Fruit fly (Drosophila melanogaster) whole organism, pupa: ENCODE results near the gene inaF-D.

ENCODE experiments used
- CG10348 ChIP-seq: fragments of 200-800 bp; sonication (Bioruptor generic); IDR thresholded peaks from 2 replicates; pipeline ENCODE4 v1.3.6; 2022; ENCODE audit warnings: missing biosample characterization, missing genetic modification characterization
- CG12605 ChIP-seq: fragments of 200-800 bp; sonication (Bioruptor generic); IDR thresholded peaks from 2 replicates; pipeline ENCODE4 v1.3.6; 2022; ENCODE audit warnings: missing biosample characterization, missing genetic modification characterization
- CG13204 ChIP-seq: fragments of 200-800 bp; sonication (Bioruptor generic); optimal IDR thresholded peaks from 2 replicates; lab custom pipeline; 2018; ENCODE audit warnings: missing biosample characterization, mild to moderate bottlenecking, missing genetic modification characterization, moderate library complexity
- CG14655 ChIP-seq: fragments of 200-800 bp; sonication (Bioruptor generic); optimal IDR thresholded peaks from 3 replicates; lab custom pipeline; 2017; ENCODE audit warnings: mild to moderate bottlenecking, missing biosample characterization, missing genetic modification reagents, missing genetic modification characterization
- CG15710 ChIP-seq: fragments of 200-800 bp; sonication (Bioruptor generic); optimal IDR thresholded peaks from 2 replicates; lab custom pipeline; 2018; ENCODE audit warnings: missing biosample characterization, mild to moderate bottlenecking, missing genetic modification characterization, moderate library complexity
- CG17806 ChIP-seq: fragments of 200-800 bp; sonication (Bioruptor generic); optimal IDR thresholded peaks from 2 replicates; lab custom pipeline; 2018; ENCODE audit warnings: missing biosample characterization, mild to moderate bottlenecking, missing genetic modification characterization, moderate library complexity
- CG32121 ChIP-seq: fragments of 200-800 bp; sonication (Bioruptor generic); IDR thresholded peaks from 2 replicates; pipeline ENCODE4 v1.3.6; 2022; ENCODE audit warnings: missing biosample characterization, missing genetic modification characterization
- CG34367 ChIP-seq: fragments of 200-800 bp; sonication (Bioruptor generic); optimal IDR thresholded peaks from 2 replicates; lab custom pipeline; 2018; ENCODE audit warnings: missing biosample characterization, mild to moderate bottlenecking, missing genetic modification characterization
- CG4496 ChIP-seq: fragments of 200-800 bp; sonication (Bioruptor generic); IDR thresholded peaks from 3 replicates; pipeline ENCODE4 v1.3.6; 2022; ENCODE audit warnings: missing biosample characterization, missing genetic modification characterization
- CG8159 ChIP-seq: fragments of 200-800 bp; sonication (Bioruptor generic); optimal IDR thresholded peaks from 3 replicates; lab custom pipeline; 2018; ENCODE audit warnings: missing biosample characterization, mild to moderate bottlenecking, missing genetic modification characterization, moderate library complexity
- CG8301 ChIP-seq: fragments of 200-800 bp; sonication (Bioruptor generic); optimal IDR thresholded peaks from 2 replicates; lab custom pipeline; 2018; ENCODE audit warnings: missing biosample characterization, mild to moderate bottlenecking, missing genetic modification characterization
- CG9948 ChIP-seq: fragments of 200-800 bp; sonication (Bioruptor generic); optimal IDR thresholded peaks from 2 replicates; lab custom pipeline; 2018; ENCODE audit warnings: missing biosample characterization, mild to moderate bottlenecking, missing genetic modification characterization, moderate library complexity
- D1 ChIP-seq: fragments of 200-800 bp; sonication (Bioruptor generic); optimal IDR thresholded peaks from 2 replicates; lab custom pipeline; 2018; ENCODE audit warnings: missing biosample characterization, mild to moderate bottlenecking, missing genetic modification characterization, moderate library complexity
- EcR ChIP-seq: fragments of 200-800 bp; sonication (Bioruptor generic); optimal IDR thresholded peaks from 3 replicates; lab custom pipeline; 2019; ENCODE audit warnings: missing biosample characterization, missing genetic modification characterization, mild to moderate bottlenecking, moderate library complexity, missing genetic modification reagents
- Ets98B ChIP-seq: fragments of 200-800 bp; sonication (Bioruptor generic); IDR thresholded peaks from 2 replicates; pipeline ENCODE4 v1.3.6; 2022; ENCODE audit warnings: missing biosample characterization, missing genetic modification characterization
- Pif1A ChIP-seq: fragments of 200-800 bp; sonication (Bioruptor generic); optimal IDR thresholded peaks from 3 replicates; lab custom pipeline; 2016; ENCODE audit warnings: missing biosample characterization, missing genetic modification characterization
- Pif1B ChIP-seq: fragments of 200-800 bp; sonication (Bioruptor generic); optimal IDR thresholded peaks from 3 replicates; lab custom pipeline; 2016; ENCODE audit warnings: missing biosample characterization, missing genetic modification characterization
- Snoo ChIP-seq: fragments of 200-800 bp; sonication (Bioruptor generic); optimal IDR thresholded peaks from 3 replicates; lab custom pipeline; 2017; ENCODE audit warnings: missing biosample characterization, mild to moderate bottlenecking, missing genetic modification characterization, inconsistent platforms
- fd96Ca ChIP-seq: fragments of 200-800 bp; sonication (Bioruptor generic); IDR thresholded peaks from 3 replicates; pipeline ENCODE4 v1.3.6; 2022; ENCODE audit warnings: missing biosample characterization, missing genetic modification characterization
- gl ChIP-seq: fragments of 200-800 bp; sonication (Bioruptor generic); optimal IDR thresholded peaks from 2 replicates; lab custom pipeline; 2018; ENCODE audit warnings: missing biosample characterization, mild to moderate bottlenecking, missing genetic modification characterization
- rn ChIP-seq: fragments of 200-800 bp; sonication (Bioruptor generic); IDR thresholded peaks from 2 replicates; pipeline ENCODE4 v1.3.6; 2022; ENCODE audit warnings: missing biosample characterization, missing genetic modification characterization

inaF-D gene

DNA sequence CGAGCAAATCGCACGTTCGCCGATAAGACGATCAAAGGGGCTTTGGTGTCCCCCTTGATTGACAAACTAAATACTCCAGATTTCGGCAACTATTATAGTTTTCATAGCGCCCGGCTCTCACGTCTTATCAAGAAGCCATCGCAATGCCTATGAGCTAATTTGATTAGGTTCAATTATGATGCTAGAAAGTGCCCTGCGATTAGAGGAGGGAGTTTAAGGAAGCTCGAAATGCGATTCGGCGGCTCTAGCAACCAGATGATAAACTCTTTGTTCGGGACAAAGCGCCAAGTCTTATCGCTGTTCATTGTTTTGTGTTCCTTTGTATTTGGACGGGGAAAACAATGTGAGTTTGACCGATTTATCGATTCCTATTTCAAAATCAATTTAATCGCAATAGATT lies 11.0 kb downstream of the inaF-D start:
- TF ChIP-seq CG32121 (GFP tag; lab: Robert Waterston, UW): no peak
- no peak for TF ChIP-seq gl
- no peak for TF ChIP-seq Ets98B (GFP tag; lab: Robert Waterston, UW)
- no peak for TF ChIP-seq CG8301
- no peak for TF ChIP-seq CG9948 (tag; lab: Kevin White, UChicago)
- no peak for TF ChIP-seq CG34367
- no peak for TF ChIP-seq CG15710 (tag; lab: Kevin White, UChicago)
- TF ChIP-seq CG10348: no peak
- no peak for TF ChIP-seq Pif1A (GFP tag; lab: Kevin White, UChicago)

DNA sequence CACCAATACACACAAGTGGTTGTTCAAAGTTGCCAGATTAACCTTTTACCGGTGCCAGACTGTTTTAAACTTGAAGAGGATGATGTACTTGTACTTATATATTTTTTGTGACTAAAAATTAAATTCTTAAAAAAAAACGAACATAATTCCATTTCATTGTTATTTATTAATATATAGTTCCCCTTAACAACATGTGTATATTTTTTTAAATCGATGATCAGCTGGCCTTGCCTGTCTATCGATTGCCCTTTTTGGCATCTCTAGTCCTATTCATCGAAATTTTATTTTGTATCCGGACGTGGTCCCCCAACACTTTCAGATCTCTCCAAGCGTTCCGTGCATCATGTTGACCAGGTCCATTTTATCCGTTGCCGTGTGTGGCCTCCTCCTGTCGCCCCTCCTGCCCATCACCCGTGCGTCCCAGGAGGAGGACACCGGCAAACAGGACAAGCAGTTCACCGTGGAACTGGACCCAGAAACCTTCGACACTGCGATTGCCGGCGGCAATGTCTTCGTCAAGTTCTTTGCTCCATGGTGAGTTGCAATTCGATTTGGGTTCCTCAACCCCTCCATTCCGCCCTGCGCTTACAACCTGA lies 12.1 kb downstream of the inaF-D start, which contains the start of gene prtp:
prtp (plus strand) TSS at position 26 of the 596 bp plus-strand sequence.
- TF ChIP-seq rn (GFP tag; lab: Robert Waterston, UW) (no peak), CG8159 (tag; lab: Kevin White, UChicago) (no peak), CG15710 (tag; lab: Kevin White, UChicago) (no peak), CG8301 (no peak), EcR (GFP tag; lab: Kevin White, UChicago) (no peak), CG14655 (GFP tag; lab: Kevin White, UChicago) (no peak)

DNA sequence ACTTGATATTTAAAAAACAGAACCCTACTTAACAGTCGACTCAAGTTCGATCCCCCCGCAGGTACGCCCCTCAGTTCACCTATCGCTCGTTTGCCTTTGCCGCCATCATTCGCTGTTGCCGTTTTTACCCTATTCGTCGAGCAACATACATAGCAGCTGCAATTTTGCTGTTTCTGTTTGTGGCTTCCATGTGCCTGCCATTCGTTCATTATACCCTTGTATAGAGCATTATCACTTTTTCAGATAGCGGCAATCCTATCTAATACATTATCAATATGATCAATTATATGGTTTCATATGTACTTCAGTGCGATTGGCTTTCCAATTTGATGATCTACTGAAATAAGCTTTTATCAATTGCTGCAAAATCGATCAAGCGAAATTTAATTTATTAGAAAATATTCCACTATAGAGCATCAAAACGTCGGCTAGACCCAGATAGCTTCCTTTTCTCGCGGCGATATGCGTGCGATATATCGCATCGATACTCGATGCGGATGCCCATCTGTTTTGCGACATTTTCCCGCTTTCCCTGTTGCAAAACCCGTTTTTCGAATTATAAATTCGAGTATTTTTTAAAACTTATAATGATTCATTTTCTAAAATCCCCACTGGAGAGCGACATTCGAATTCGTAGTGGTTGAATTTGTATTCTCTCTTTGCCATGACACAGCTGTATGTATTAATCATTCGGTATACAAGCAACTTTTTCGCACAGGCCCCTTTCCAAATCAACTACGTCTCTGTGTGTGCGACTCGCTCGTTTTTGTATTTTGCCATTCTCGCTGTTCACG lies 12.8 kb downstream of the inaF-D start:
- TF ChIP-seq CG4496 (GFP tag; lab: Robert Waterston, UW) (peak; percentile 76), Ets98B (GFP tag; lab: Robert Waterston, UW) (peak; percentile 58), CG12605 (GFP tag; lab: Robert Waterston, UW) (peak; percentile 78), Pif1A (GFP tag; lab: Kevin White, UChicago) (peak; percentile 85), CG13204 (GFP tag; lab: Kevin White, UChicago) (peak; percentile 79), fd96Ca (GFP tag; lab: Robert Waterston, UW) (peak; percentile 91), CG14655 (GFP tag; lab: Kevin White, UChicago) (peak; percentile 95), CG8301 (peak; percentile 93), CG17806 (tag; lab: Kevin White, UChicago) (peak; percentile 88), CG15710 (tag; lab: Kevin White, UChicago) (peak; percentile 90), rn (GFP tag; lab: Robert Waterston, UW) (peak; percentile 61), CG9948 (tag; lab: Kevin White, UChicago) (peak; percentile 89), CG34367 (peak; percentile 88), Snoo (tag; lab: Kevin White, UChicago) (peak; percentile 89), CG10348 (peak; percentile 56), CG8159 (tag; lab: Kevin White, UChicago) (peak; percentile 95), Pif1B (GFP tag; lab: Kevin White, UChicago) (peak; percentile 94), gl (peak; percentile 81), EcR (GFP tag; lab: Kevin White, UChicago) (no peak), D1 (peak; percentile 87), CG32121 (GFP tag; lab: Robert Waterston, UW) (peak; percentile 86)

DNA sequence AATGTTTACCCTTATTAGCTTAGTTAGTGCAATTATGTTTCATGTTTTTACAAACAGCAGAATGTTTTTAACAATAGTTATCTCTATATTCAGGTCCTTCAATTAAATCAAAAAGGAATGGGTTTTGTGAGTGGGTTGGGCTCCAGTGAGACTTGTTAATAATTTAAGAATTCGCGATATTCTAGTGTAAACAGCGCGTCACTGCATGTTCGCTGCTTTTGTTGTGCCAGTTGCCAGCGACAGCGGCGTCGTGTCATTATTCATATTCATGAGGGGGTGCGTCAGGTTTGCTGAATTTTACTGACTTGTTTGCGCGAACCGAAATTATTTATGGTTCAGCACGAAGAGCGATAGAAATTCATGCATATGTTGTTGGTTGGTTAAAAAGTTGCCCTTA lies 13.6 kb downstream of the inaF-D start, which contains the start of gene Amun:
Amun (minus strand) TSS at position 303 of the 397 bp plus-strand sequence.
- TF ChIP-seq gl (no peak), Pif1B (GFP tag; lab: Kevin White, UChicago) (peak; percentile 34), CG9948 (tag; lab: Kevin White, UChicago) (peak; percentile 44), CG8301 (peak; percentile 57), CG15710 (tag; lab: Kevin White, UChicago) (peak; percentile 52), CG12605 (GFP tag; lab: Robert Waterston, UW) (no peak), D1 (peak; percentile 22), CG32121 (GFP tag; lab: Robert Waterston, UW) (no peak), Ets98B (GFP tag; lab: Robert Waterston, UW) (no peak), rn (GFP tag; lab: Robert Waterston, UW) (no peak), CG14655 (GFP tag; lab: Kevin White, UChicago) (peak; percentile 52), CG8159 (tag; lab: Kevin White, UChicago) (peak; percentile 43), EcR (GFP tag; lab: Kevin White, UChicago) (no peak), CG34367 (no peak), Snoo (tag; lab: Kevin White, UChicago) (peak; percentile 19), CG10348 (no peak), CG13204 (GFP tag; lab: Kevin White, UChicago) (no peak), fd96Ca (GFP tag; lab: Robert Waterston, UW) (no peak; the same call in none of the 3 replicates), Pif1A (GFP tag; lab: Kevin White, UChicago) (peak; percentile 45), CG17806 (tag; lab: Kevin White, UChicago) (peak; percentile 47), CG4496 (GFP tag; lab: Robert Waterston, UW) (peak; percentile 31)

DNA sequence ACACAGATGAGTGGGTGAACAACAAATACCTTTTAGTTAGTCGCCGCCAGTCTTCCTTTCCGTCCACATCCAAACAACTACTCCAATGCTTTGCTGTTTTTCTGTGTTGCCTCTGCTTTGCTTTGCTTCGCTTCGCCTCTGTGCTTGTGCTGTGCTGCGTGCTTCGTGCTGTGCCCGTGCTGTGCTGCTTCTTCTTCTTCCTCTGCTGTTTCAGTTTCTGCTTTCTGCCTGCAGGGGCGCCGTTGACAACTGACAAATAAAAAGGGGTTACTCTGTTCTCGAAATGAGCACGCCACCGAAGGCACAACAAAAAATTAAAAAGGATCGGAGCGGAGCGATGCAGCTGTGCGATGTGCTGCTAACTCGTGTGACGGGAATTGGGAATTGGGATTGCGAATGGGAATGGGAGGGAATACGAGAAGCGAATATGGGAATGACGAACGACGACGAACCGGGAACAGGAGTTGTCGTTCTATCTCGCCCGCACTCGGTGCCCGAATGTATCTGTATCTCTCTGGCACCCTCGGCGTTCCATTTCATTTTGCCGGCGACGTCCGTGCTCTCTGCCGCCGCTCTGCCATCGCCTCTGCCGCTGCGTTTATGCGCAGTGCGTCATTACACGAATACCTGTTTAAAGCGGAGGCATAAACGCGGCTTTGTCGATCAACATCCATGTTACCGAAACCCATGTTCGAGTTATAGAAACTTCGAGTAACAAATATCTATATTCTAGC lies 14.2 kb downstream of the inaF-D start:
- TF ChIP-seq D1 (no peak), CG10348 (no peak; the same call in 1 of the 2 replicates), CG12605 (GFP tag; lab: Robert Waterston, UW) (no peak; the same call in 1 of the 2 replicates), CG32121 (GFP tag; lab: Robert Waterston, UW) (peak; percentile 66), Snoo (tag; lab: Kevin White, UChicago) (no peak), Ets98B (GFP tag; lab: Robert Waterston, UW) (peak; percentile 75), CG17806 (tag; lab: Kevin White, UChicago) (peak; percentile 37), Pif1A (GFP tag; lab: Kevin White, UChicago) (peak; percentile 3), CG15710 (tag; lab: Kevin White, UChicago) (no peak), CG4496 (GFP tag; lab: Robert Waterston, UW) (peak; percentile 86; the same call in 2 of the 3 replicates), CG9948 (tag; lab: Kevin White, UChicago) (no peak), CG14655 (GFP tag; lab: Kevin White, UChicago) (no peak), CG8301 (no peak), CG34367 (no peak), CG8159 (tag; lab: Kevin White, UChicago) (no peak), EcR (GFP tag; lab: Kevin White, UChicago) (no peak), fd96Ca (GFP tag; lab: Robert Waterston, UW) (peak; percentile 74), gl (no peak), rn (GFP tag; lab: Robert Waterston, UW) (peak; percentile 38; the same call in 1 of the 2 replicates), Pif1B (GFP tag; lab: Kevin White, UChicago) (peak; percentile 59), CG13204 (GFP tag; lab: Kevin White, UChicago) (peak; percentile 8)
